Comparison of ENCODE assay signal across 6 fruit fly cellular contexts in the genomic region with DNA sequence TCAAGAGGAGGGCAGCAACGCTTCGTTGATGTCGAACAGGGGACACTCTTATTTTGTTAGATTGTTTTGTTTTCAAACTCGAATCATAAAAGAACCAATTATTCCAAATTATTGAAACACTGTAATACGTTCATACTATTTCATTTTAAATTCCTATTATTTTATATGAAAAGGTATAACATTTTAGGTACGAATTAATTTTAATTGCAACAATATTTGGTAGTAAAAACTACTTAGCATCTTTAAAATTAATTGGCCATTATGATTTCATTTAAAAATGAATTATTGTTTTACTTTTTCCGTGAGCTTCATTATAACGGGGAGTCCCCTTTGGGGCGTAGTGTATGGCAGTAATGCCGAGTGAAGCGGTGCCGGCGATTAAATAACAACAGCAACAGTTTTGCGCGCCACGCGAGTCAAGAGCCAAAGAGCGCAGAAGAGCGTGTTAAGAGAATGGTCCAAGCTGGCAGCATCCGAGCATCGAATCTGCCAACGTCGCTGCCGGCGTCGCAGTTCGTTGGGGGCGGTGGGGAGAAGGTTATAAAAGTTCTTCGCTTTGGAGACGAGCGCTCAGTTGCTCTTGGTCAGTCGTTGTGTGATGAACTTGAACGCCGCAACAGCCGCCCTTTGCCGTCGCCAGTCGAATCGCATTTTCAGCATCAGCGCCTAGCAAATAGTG.
TF ChIP-seq lines count a peak whose summit lies in the region.

No protein-coding gene starts in this region.

- no peak for TF ChIP-seq CTCF in whole organism, embryonic (GFP tag; optimal IDR thresholded peaks at IDR 0.05; lab: Kevin White, UChicago)

TF ChIP-seq in whole organism, 6 proteins besides CTCF, POLR2A, EP300 and RAD21:
- TF ChIP-seq Dll (optimal IDR thresholded peaks at IDR 0.05; lab: Kevin White, UChicago) (peak; percentile 34), EcR (GFP tag; optimal IDR thresholded peaks at IDR 0.05; lab: Kevin White, UChicago) (no peak)
TF ChIP-seq in whole organism: peak in this region for 1.

TF ChIP-seq in whole organism, adult, 20 proteins besides CTCF, POLR2A, EP300 and RAD21 (continues in another document):
- TF ChIP-seq CG11617 (GFP tag; optimal IDR thresholded peaks at IDR 0.05; lab: Kevin White, UChicago) (peak; percentile 7), tj (GFP tag; optimal IDR thresholded peaks at IDR 0.05; lab: Kevin White, UChicago) (no peak), CG12768 (GFP tag; optimal IDR thresholded peaks at IDR 0.05; lab: Kevin White, UChicago) (no peak), cnc (optimal IDR thresholded peaks at IDR 0.05; lab: Kevin White, UChicago) (no peak), CG7045 (GFP tag; optimal IDR thresholded peaks at IDR 0.05; lab: Kevin White, UChicago) (peak; percentile 8), CG7101 (tag; optimal IDR thresholded peaks at IDR 0.05; lab: Kevin White, UChicago) (no peak), toe (GFP tag; optimal IDR thresholded peaks at IDR 0.05; lab: Kevin White, UChicago) (no peak), CG5204 (GFP tag; optimal IDR thresholded peaks at IDR 0.05; lab: Kevin White, UChicago) (peak; percentile 33), CG14711 (tag; optimal IDR thresholded peaks at IDR 0.05; lab: Kevin White, UChicago) (no peak), pad (GFP tag; optimal IDR thresholded peaks at IDR 0.05; lab: Kevin White, UChicago) (no peak), bab1 (GFP tag; optimal IDR thresholded peaks at IDR 0.05; lab: Kevin White, UChicago) (no peak), Mnt (GFP tag; optimal IDR thresholded peaks at IDR 0.05; lab: Kevin White, UChicago) (peak; percentile 5), CG1620 (GFP tag; optimal IDR thresholded peaks at IDR 0.05; lab: Kevin White, UChicago) (no peak), kay (GFP tag; lab: Kevin White, UChicago; ENCODE audit: borderline replicate concordance) (no peak), CG33017 (tag; optimal IDR thresholded peaks at IDR 0.05; lab: Kevin White, UChicago) (no peak), cic (GFP tag; optimal IDR thresholded peaks at IDR 0.05; lab: Kevin White, UChicago) (no peak), Hr96 (GFP tag; optimal IDR thresholded peaks at IDR 0.05; lab: Kevin White, UChicago) (no peak)

TF ChIP-seq in whole organism, embryonic, 481 proteins besides CTCF, POLR2A, EP300 and RAD21 (continues in another document):
- peak; percentile 75 for TF ChIP-seq CG11504 (tag; optimal IDR thresholded peaks at IDR 0.05; lab: Kevin White, UChicago)
- TF ChIP-seq croc (GFP tag; conservative IDR thresholded peaks at IDR 0.05; lab: Robert Waterston, UW): no peak
- TF ChIP-seq CG1647 (GFP tag; optimal IDR thresholded peaks at IDR 0.05; lab: Kevin White, UChicago): no peak
- 0 out of 2 replicates have a peak, but pooled peaks have one; percentile 23 for TF ChIP-seq CG3847 (GFP tag; IDR thresholded peaks at IDR 0.05; lab: Robert Waterston, UW)
- no peak for TF ChIP-seq al (GFP tag; IDR thresholded peaks at IDR 0.05; lab: Robert Waterston, UW)
- no peak for TF ChIP-seq prd (optimal IDR thresholded peaks at IDR 0.05; lab: Kevin White, UChicago)
- no peak for TF ChIP-seq prd (GFP tag; IDR thresholded peaks at IDR 0.05; lab: Robert Waterston, UW)
- no peak for TF ChIP-seq CG30431 (GFP tag; optimal IDR thresholded peaks at IDR 0.05; lab: Kevin White, UChicago)
- no peak for TF ChIP-seq CG11456 (GFP tag; IDR thresholded peaks at IDR 0.05; lab: Robert Waterston, UW)
- no peak for TF ChIP-seq Sin3A (optimal IDR thresholded peaks at IDR 0.05; lab: Kevin White, UChicago)
- no peak for TF ChIP-seq CG17328 (GFP tag; IDR thresholded peaks at IDR 0.05; lab: Robert Waterston, UW)
- no peak for TF ChIP-seq chn (GFP tag; optimal IDR thresholded peaks at IDR 0.05; lab: Kevin White, UChicago)
- 0 out of 2 replicates have a peak, but pooled peaks have one; percentile 36 for TF ChIP-seq Scr (GFP tag; IDR thresholded peaks at IDR 0.05; lab: Robert Waterston, UW; ENCODE audit: partially characterized antibody)
- no peak for TF ChIP-seq HmgD (GFP tag; optimal IDR thresholded peaks at IDR 0.05; lab: Kevin White, UChicago)
- no peak for TF ChIP-seq Spps (tag; optimal IDR thresholded peaks at IDR 0.05; lab: Kevin White, UChicago)
- peak; percentile 17 for TF ChIP-seq vfl (GFP tag; optimal IDR thresholded peaks at IDR 0.05; lab: Kevin White, UChicago)

TF ChIP-seq in whole organism, prepupa, 60 proteins besides CTCF, POLR2A, EP300 and RAD21 (continues in another document):
- TF ChIP-seq CG1621 (tag; optimal IDR thresholded peaks at IDR 0.05; lab: Kevin White, UChicago) (peak; percentile 15), dsx (GFP tag; optimal IDR thresholded peaks at IDR 0.05; lab: Kevin White, UChicago; ENCODE audit: poor library complexity, severe bottlenecking) (peak; percentile 59), fkh (GFP tag; optimal IDR thresholded peaks at IDR 0.05; lab: Kevin White, UChicago) (no peak), Hr38 (GFP tag; optimal IDR thresholded peaks at IDR 0.05; lab: Kevin White, UChicago) (no peak), salr (GFP tag; optimal IDR thresholded peaks at IDR 0.05; lab: Kevin White, UChicago) (peak in 1 of 2 experiments; percentile 75), svp (GFP tag; lab: Kevin White, UChicago) (peak; percentile 87), CG10631 (GFP tag; optimal IDR thresholded peaks at IDR 0.05; lab: Kevin White, UChicago) (peak; percentile 67), CG11294 (GFP tag; IDR thresholded peaks at IDR 0.05; lab: Robert Waterston, UW) (peak; percentile 11; the same call in 1 of the 2 replicates), Sox14 (GFP tag; optimal IDR thresholded peaks at IDR 0.05; lab: Kevin White, UChicago) (peak; percentile 65), fd85E (GFP tag; optimal IDR thresholded peaks at IDR 0.05; lab: Kevin White, UChicago) (peak; percentile 9), OdsH (GFP tag; optimal IDR thresholded peaks at IDR 0.05; lab: Kevin White, UChicago) (peak; percentile 67), spab (GFP tag; optimal IDR thresholded peaks at IDR 0.05; lab: Kevin White, UChicago) (peak; percentile 38), CG8319 (GFP tag; optimal IDR thresholded peaks at IDR 0.05; lab: Kevin White, UChicago) (peak; percentile 37), CG34406 (GFP tag; optimal IDR thresholded peaks at IDR 0.05; lab: Kevin White, UChicago) (peak; percentile 75), CG3919 (GFP tag; optimal IDR thresholded peaks at IDR 0.05; lab: Kevin White, UChicago) (peak; percentile 57), ss (GFP tag; optimal IDR thresholded peaks at IDR 0.05; lab: Kevin White, UChicago) (peak; percentile 47 to 53), Eip78C (GFP tag; lab: Kevin White, UChicago) (peak; percentile 92)

TF ChIP-seq in whole organism, pupa, 21 proteins besides CTCF, POLR2A, EP300 and RAD21 (continues in another document):
- TF ChIP-seq Snoo (tag; optimal IDR thresholded peaks at IDR 0.05; lab: Kevin White, UChicago) (peak; percentile 63), CG8301 (tag; optimal IDR thresholded peaks at IDR 0.05; lab: Kevin White, UChicago) (peak; percentile 73), CG10348 (GFP tag; IDR thresholded peaks at IDR 0.05; lab: Robert Waterston, UW) (no peak), CG14655 (GFP tag; optimal IDR thresholded peaks at IDR 0.05; lab: Kevin White, UChicago) (peak; percentile 74), EcR (GFP tag; optimal IDR thresholded peaks at IDR 0.05; lab: Kevin White, UChicago) (no peak), CG17806 (tag; optimal IDR thresholded peaks at IDR 0.05; lab: Kevin White, UChicago) (peak; percentile 57), Pif1A (GFP tag; optimal IDR thresholded peaks at IDR 0.05; lab: Kevin White, UChicago) (peak; percentile 67), CG4496 (GFP tag; IDR thresholded peaks at IDR 0.05; lab: Robert Waterston, UW) (peak; percentile 50), CG15710 (tag; optimal IDR thresholded peaks at IDR 0.05; lab: Kevin White, UChicago) (peak; percentile 65), Pif1B (GFP tag; optimal IDR thresholded peaks at IDR 0.05; lab: Kevin White, UChicago) (peak; percentile 51), CG8159 (tag; optimal IDR thresholded peaks at IDR 0.05; lab: Kevin White, UChicago) (peak; percentile 73), CG32121 (GFP tag; IDR thresholded peaks at IDR 0.05; lab: Robert Waterston, UW) (peak; percentile 55; the same call in 1 of the 2 replicates), CG34367 (tag; optimal IDR thresholded peaks at IDR 0.05; lab: Kevin White, UChicago) (peak; percentile 25), D1 (tag; optimal IDR thresholded peaks at IDR 0.05; lab: Kevin White, UChicago) (peak; percentile 52), CG13204 (GFP tag; optimal IDR thresholded peaks at IDR 0.05; lab: Kevin White, UChicago) (peak; percentile 70), CG12605 (GFP tag; IDR thresholded peaks at IDR 0.05; lab: Robert Waterston, UW) (peak; percentile 59), gl (tag; optimal IDR thresholded peaks at IDR 0.05; lab: Kevin White, UChicago) (no peak), rn (GFP tag; IDR thresholded peaks at IDR 0.05; lab: Robert Waterston, UW) (no peak)

TF ChIP-seq in whole organism, wandering third instar larva, 38 proteins besides CTCF, POLR2A, EP300 and RAD21 (continues in another document):
- TF ChIP-seq Hr83 (GFP tag; optimal IDR thresholded peaks at IDR 0.05; lab: Kevin White, UChicago; ENCODE audit: poor library complexity, severe bottlenecking) (no peak), Myc (optimal IDR thresholded peaks at IDR 0.05; lab: Kevin White, UChicago) (no peak), h (GFP tag; optimal IDR thresholded peaks at IDR 0.05; lab: Kevin White, UChicago) (peak; percentile 73), CG32264 (GFP tag; optimal IDR thresholded peaks at IDR 0.05; lab: Kevin White, UChicago) (no peak), Abd-B (GFP tag; optimal IDR thresholded peaks at IDR 0.05; lab: Kevin White, UChicago) (no peak), usp (GFP tag; optimal IDR thresholded peaks at IDR 0.05; lab: Kevin White, UChicago) (no peak), dl (GFP tag; optimal IDR thresholded peaks at IDR 0.05; lab: Kevin White, UChicago; ENCODE audit: insufficient read depth in 1 of 2, partially characterized antibody in 2 of 2) (peak; percentile 15 to 68), Mio (GFP tag; optimal IDR thresholded peaks at IDR 0.05; lab: Kevin White, UChicago) (no peak), dsf (GFP tag; optimal IDR thresholded peaks at IDR 0.05; lab: Kevin White, UChicago; ENCODE audit: borderline replicate concordance) (no peak), CrebA (GFP tag; optimal IDR thresholded peaks at IDR 0.05; lab: Kevin White, UChicago; ENCODE audit: borderline replicate concordance) (no peak), tai (GFP tag; optimal IDR thresholded peaks at IDR 0.05; lab: Kevin White, UChicago) (no peak), Dif (GFP tag; optimal IDR thresholded peaks at IDR 0.05; lab: Kevin White, UChicago; ENCODE audit: partially characterized antibody) (peak; percentile 35), CG9705 (GFP tag; optimal IDR thresholded peaks at IDR 0.05; lab: Kevin White, UChicago) (no peak), jim (GFP tag; optimal IDR thresholded peaks at IDR 0.05; lab: Kevin White, UChicago) (no peak), OdsH (GFP tag; optimal IDR thresholded peaks at IDR 0.05; lab: Kevin White, UChicago) (peak; percentile 79), Sp1 (GFP tag; optimal IDR thresholded peaks at IDR 0.05; lab: Kevin White, UChicago) (peak; percentile 65), Hnf4 (GFP tag; optimal IDR thresholded peaks at IDR 0.05; lab: Kevin White, UChicago) (no peak), GATAd (GFP tag; optimal IDR thresholded peaks at IDR 0.05; lab: Kevin White, UChicago) (no peak), Jra (GFP tag; optimal IDR thresholded peaks at IDR 0.05; lab: Kevin White, UChicago) (no peak)
